Fruit fly (Drosophila melanogaster) whole organism, adult: ENCODE data around the gene AlaRS-m.

Experiments used
- CG11617 ChIP-seq: fragments of 200-800 bp; sonication (Bioruptor generic); optimal IDR thresholded peaks from 2 replicates; lab custom pipeline; 2017; ENCODE audit warnings: mild to moderate bottlenecking, missing biosample characterization, missing genetic modification reagents, missing genetic modification characterization
- CG12768 ChIP-seq: fragments of 200-800 bp; sonication (Bioruptor generic); optimal IDR thresholded peaks from 2 replicates; lab custom pipeline; 2017; ENCODE audit warnings: missing biosample characterization, missing genetic modification characterization, mild to moderate bottlenecking, moderate library complexity, missing genetic modification reagents
- CG14711 ChIP-seq: fragments of 200-800 bp; sonication (Bioruptor generic); optimal IDR thresholded peaks from 2 replicates; lab custom pipeline; 2018; ENCODE audit warnings: missing biosample characterization, mild to moderate bottlenecking, missing genetic modification characterization, moderate library complexity
- CG1620 ChIP-seq: fragments of 200-800 bp; sonication (Bioruptor generic); optimal IDR thresholded peaks from 2 replicates; lab custom pipeline; 2016; ENCODE audit warnings: missing biosample characterization, missing genetic modification characterization
- CG33017 ChIP-seq: fragments of 200-800 bp; sonication (Bioruptor generic); optimal IDR thresholded peaks from 2 replicates; lab custom pipeline; 2018; ENCODE audit warnings: missing biosample characterization, mild to moderate bottlenecking, missing genetic modification characterization, moderate library complexity
- CG5204 ChIP-seq: fragments of 200-800 bp; sonication (Bioruptor generic); optimal IDR thresholded peaks from 2 replicates; lab custom pipeline; 2016; ENCODE audit warnings: missing biosample characterization, missing genetic modification characterization
- CG7045 ChIP-seq: fragments of 200-800 bp; sonication (Bioruptor generic); optimal IDR thresholded peaks from 2 replicates; lab custom pipeline; 2017; ENCODE audit warnings: missing biosample characterization, mild to moderate bottlenecking, missing genetic modification characterization
- CG7101 ChIP-seq: fragments of 200-800 bp; sonication (Bioruptor generic); optimal IDR thresholded peaks from 2 replicates; lab custom pipeline; 2018; ENCODE audit warnings: missing biosample characterization, mild to moderate bottlenecking, missing genetic modification characterization, moderate library complexity
- Clk ChIP-seq: fragments of 200-800 bp; sonication (Bioruptor generic); optimal IDR thresholded peaks from 2 replicates; lab custom pipeline; 2017; ENCODE audit warnings: missing biosample characterization, missing genetic modification characterization
- Crg-1 ChIP-seq: fragments of 200-800 bp; sonication (Bioruptor generic); optimal IDR thresholded peaks from 2 replicates; lab custom pipeline; 2016; ENCODE audit warnings: missing biosample characterization, missing genetic modification characterization
- Hr96 ChIP-seq: fragments of 200-800 bp; sonication (Bioruptor generic); optimal IDR thresholded peaks from 2 replicates; lab custom pipeline; 2016; ENCODE audit warnings: missing biosample characterization, missing genetic modification characterization
- Mnt ChIP-seq: fragments of 200-800 bp; sonication (Bioruptor generic); optimal IDR thresholded peaks from 2 replicates; lab custom pipeline; 2016; ENCODE audit warnings: missing biosample characterization, mild to moderate bottlenecking, missing genetic modification characterization
- bab1 ChIP-seq: fragments of 200-800 bp; sonication (Bioruptor generic); optimal IDR thresholded peaks from 3 replicates; lab custom pipeline; 2019; ENCODE audit warnings: missing biosample characterization, mild to moderate bottlenecking, missing genetic modification characterization, moderate library complexity
- cic ChIP-seq: fragments of 200-800 bp; sonication (Bioruptor generic); optimal IDR thresholded peaks from 2 replicates; lab custom pipeline; 2017; ENCODE audit warnings: missing biosample characterization, mild to moderate bottlenecking, missing genetic modification characterization, moderate library complexity
- cnc ChIP-seq, 2 experiments: fragments of >200 bp; optimal IDR thresholded peaks; 2 replicates each; lab custom pipeline; 2017
- kay ChIP-seq: fragments of 200-800 bp; sonication (Bioruptor generic); peaks from one replicate; lab custom pipeline; 2016; ENCODE audit warnings: missing biosample characterization, missing genetic modification characterization, borderline replicate concordance
- ovo ChIP-seq: fragments of 200-800 bp; sonication (Bioruptor generic); optimal IDR thresholded peaks from 2 replicates; lab custom pipeline; 2016; ENCODE audit warnings: missing biosample characterization, missing genetic modification characterization
- pad ChIP-seq: fragments of 200-800 bp; sonication (Bioruptor generic); optimal IDR thresholded peaks from 3 replicates; lab custom pipeline; 2017; ENCODE audit warnings: missing biosample characterization, missing genetic modification characterization, mild to moderate bottlenecking, moderate library complexity, missing genetic modification reagents
- tj ChIP-seq: fragments of 200-800 bp; sonication (Bioruptor generic); optimal IDR thresholded peaks from 3 replicates; lab custom pipeline; 2017; ENCODE audit warnings: missing biosample characterization, mild to moderate bottlenecking, missing genetic modification characterization, moderate library complexity
- toe ChIP-seq: fragments of 200-800 bp; sonication (Bioruptor generic); optimal IDR thresholded peaks from 2 replicates; lab custom pipeline; 2016; ENCODE audit warnings: missing biosample characterization, missing genetic modification characterization

The AlaRS-m gene

DNA sequence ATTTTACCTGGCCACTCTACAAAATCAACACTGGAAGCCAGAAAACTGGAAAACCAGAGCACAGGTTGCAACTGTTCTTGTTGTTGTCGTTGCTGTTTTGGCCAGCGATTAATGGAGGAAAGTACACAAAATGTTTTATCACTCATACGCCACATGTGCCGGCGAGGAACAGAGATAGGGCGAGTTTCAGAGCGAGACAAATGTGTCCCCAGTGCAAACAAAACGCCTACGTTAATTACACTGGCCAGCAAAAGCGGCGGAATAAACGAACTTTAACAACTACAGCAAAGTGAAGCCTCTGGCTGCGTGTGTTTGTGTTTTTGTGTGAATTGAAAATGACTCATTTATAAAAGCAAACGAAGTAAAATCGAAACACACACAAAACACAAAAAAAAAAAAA, 34.3 kb downstream of the AlaRS-m start:
- TF ChIP-seq Mnt (peak; percentile 15), cic (GFP tag; lab: Kevin White, UChicago) (peak; percentile 39), ovo (GFP tag; lab: Kevin White, UChicago) (no peak), CG12768 (peak; percentile 51), CG7045 (no peak), tj (peak; percentile 40)

- TF ChIP-seq kay (GFP tag; lab: Kevin White, UChicago), result peak; percentile 79
- peak; percentile 34 for TF ChIP-seq CG12768
- TF ChIP-seq tj, result no peak
- TF ChIP-seq toe (GFP tag; lab: Kevin White, UChicago), result no peak
- no peak for TF ChIP-seq Clk (GFP tag; lab: Kevin White, UChicago)
- TF ChIP-seq bab1 (GFP tag; lab: Kevin White, UChicago), result no peak
- TF ChIP-seq CG5204 (GFP tag; lab: Kevin White, UChicago), result no peak
- TF ChIP-seq CG11617 (GFP tag; lab: Kevin White, UChicago), result no peak
- no peak for TF ChIP-seq ovo (GFP tag; lab: Kevin White, UChicago)
- no peak for TF ChIP-seq pad
- TF ChIP-seq Hr96 (GFP tag; lab: Kevin White, UChicago), result no peak
- peak; percentile 7 for TF ChIP-seq CG7101
- TF ChIP-seq CG7045, result no peak
- no peak for TF ChIP-seq cnc (optimal IDR thresholded peaks at IDR 0.05; lab: Kevin White, UChicago)
- no peak for TF ChIP-seq CG14711 (tag; lab: Kevin White, UChicago)
- TF ChIP-seq cic (GFP tag; lab: Kevin White, UChicago), result peak; percentile 59
- no peak for TF ChIP-seq CG1620 (GFP tag; lab: Kevin White, UChicago)
- no peak for TF ChIP-seq Mnt
Measured at dm6 chr3L:5180968-5181612, 35.2 kb downstream of the AlaRS-m start.

DNA sequence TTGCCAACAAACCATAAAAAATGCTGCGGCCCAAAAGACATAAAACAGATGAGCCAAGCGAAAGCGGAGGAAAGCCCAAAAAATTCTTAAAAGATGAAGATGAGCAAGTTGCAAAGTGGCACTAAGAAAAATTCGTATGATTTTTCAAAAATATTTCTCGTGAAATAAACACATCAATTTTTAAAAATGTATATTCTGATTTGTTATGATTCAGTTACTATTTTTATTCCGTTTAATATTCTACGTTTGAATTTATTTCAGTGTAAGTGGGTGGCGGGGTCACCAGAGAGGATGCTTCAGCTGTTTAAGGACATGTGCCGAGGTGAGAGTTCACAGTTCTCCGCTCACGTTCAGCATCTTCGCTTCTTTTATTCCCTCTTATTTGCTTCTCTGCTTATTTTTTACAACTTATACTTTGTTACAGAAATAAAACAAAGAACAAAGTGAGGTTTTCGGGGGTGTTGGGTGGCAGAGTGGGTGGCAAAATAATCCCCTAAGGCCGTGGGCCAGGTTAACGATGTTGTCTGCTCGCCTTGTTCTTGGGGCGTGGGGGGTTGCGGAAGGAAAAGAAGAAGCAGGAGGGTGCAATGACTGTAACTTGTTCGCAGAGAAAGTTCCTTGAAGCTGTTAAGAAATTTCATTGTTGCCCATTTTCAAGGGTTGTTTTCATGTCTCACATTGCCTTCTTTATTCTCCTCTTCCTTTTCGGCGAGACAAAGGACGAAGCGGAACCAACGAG, 36.5 kb downstream of the AlaRS-m start:
- no peak for TF ChIP-seq CG11617 (GFP tag; lab: Kevin White, UChicago)
- no peak for TF ChIP-seq tj
- TF ChIP-seq CG7045, result no peak
- no peak for TF ChIP-seq cnc (optimal IDR thresholded peaks at IDR 0.05; lab: Kevin White, UChicago)
- no peak for TF ChIP-seq bab1 (GFP tag; lab: Kevin White, UChicago)
- no peak for TF ChIP-seq kay (GFP tag; lab: Kevin White, UChicago)
- no peak for TF ChIP-seq Crg-1 (GFP tag; lab: Kevin White, UChicago)
- no peak for TF ChIP-seq toe (GFP tag; lab: Kevin White, UChicago)
- no peak for TF ChIP-seq Mnt
- no peak for TF ChIP-seq pad
- TF ChIP-seq CG1620 (GFP tag; lab: Kevin White, UChicago), result no peak
- no peak for TF ChIP-seq CG7101
- no peak for TF ChIP-seq CG33017 (tag; lab: Kevin White, UChicago)

DNA sequence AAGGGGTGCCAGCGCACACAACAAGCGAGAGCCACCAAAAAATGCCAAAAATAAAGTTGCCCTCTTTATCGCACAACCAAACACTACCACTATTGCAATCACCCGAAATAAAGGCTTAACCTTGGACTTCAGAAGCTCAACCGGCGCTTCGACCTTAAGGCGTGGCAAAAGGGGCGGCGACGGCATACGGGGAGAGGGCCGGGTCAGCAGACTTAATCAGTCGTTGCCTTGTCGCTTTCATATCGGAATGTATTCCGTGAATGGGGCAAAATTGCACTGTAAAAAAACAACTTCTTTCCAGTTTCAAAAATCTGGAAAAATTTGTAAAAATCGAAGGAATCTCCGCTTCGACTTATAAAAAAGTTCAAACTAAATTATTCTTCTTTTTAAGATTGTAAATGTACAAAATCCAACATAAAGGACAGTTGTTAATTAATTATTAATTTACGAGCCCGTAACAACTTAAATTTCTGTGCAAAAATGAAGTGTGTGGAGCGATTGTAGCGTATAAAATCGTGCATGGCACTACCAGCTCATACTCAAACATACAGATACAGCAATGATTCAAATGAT, 37.2 kb downstream of the AlaRS-m start:
- TF ChIP-seq cnc (optimal IDR thresholded peaks at IDR 0.05; lab: Kevin White, UChicago) (no peak), toe (GFP tag; lab: Kevin White, UChicago) (no peak), CG14711 (tag; lab: Kevin White, UChicago) (no peak)

DNA sequence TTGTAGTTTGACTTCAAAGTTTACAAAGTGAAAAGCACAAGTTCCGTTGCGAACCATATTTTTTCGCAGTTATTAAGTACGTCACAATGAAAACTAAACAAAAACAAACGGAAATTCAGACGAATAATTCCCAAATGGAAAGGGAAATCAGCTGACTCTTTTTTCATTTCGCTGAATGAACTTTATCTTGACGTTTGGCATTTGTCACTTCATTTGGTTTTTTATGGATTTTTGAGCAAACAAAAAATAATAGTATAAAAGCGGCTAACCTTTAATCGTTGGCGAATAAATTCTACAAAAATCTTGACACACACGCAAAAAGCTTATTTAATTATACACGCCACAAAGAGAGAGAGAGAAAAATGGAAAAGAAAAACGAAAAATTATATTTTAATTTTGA, 37.8 kb downstream of the AlaRS-m start:
- peak; percentile 95 for TF ChIP-seq kay (GFP tag; lab: Kevin White, UChicago)
- no peak for TF ChIP-seq CG12768
- TF ChIP-seq CG1620 (GFP tag; lab: Kevin White, UChicago), result no peak
- no peak for TF ChIP-seq CG11617 (GFP tag; lab: Kevin White, UChicago)

- TF ChIP-seq cnc (optimal IDR thresholded peaks at IDR 0.05; lab: Kevin White, UChicago) (no peak), bab1 (GFP tag; lab: Kevin White, UChicago) (no peak), CG1620 (GFP tag; lab: Kevin White, UChicago) (no peak), CG7045 (no peak), CG5204 (GFP tag; lab: Kevin White, UChicago) (no peak), toe (GFP tag; lab: Kevin White, UChicago) (no peak), kay (GFP tag; lab: Kevin White, UChicago) (peak; percentile 51), CG12768 (no peak), CG7101 (no peak), ovo (GFP tag; lab: Kevin White, UChicago) (peak; percentile 53), pad (no peak), Clk (GFP tag; lab: Kevin White, UChicago) (no peak)
Measured at dm6 chr3L:5184502-5184859, 38.6 kb downstream of the AlaRS-m start.
